Worm (Caenorhabditis elegans) whole organism, L4/young adult: ENCODE results near the gene Y71H2AM.14.

ENCODE experiments used
- W03F9.2 ChIP-seq: fragments of 150-350 bp; optimal IDR thresholded peaks from 2 replicates; lab custom pipeline; 2014; ENCODE audit warnings: missing biosample characterization, missing genetic modification characterization
- dao-5 ChIP-seq: sonication (generic microtip); optimal IDR thresholded peaks from 2 replicates; lab custom pipeline; 2016; ENCODE audit warnings: missing genotype, missing genetic modification characterization, moderate library complexity, missing compliant biosample characterization
- him-1 ChIP-seq: sonication (generic microtip); optimal IDR thresholded peaks from 2 replicates; lab custom pipeline; 2016; ENCODE audit warnings: missing genotype, missing genetic modification reagents, missing genetic modification characterization, missing compliant biosample characterization

ce11 chrIII:2710211-2710610 is 36.2 kb downstream of the Y71H2AM.14 start:
- TF ChIP-seq him-1 (tag; lab: Kevin White, UChicago), result no peak
- no peak for TF ChIP-seq W03F9.2 (tag; lab: Kevin White, UChicago)
- no peak for TF ChIP-seq dao-5 (tag; lab: Kevin White, UChicago)
